Worm (Caenorhabditis elegans) whole organism, L1 larva: ENCODE measurements around the gene R10D12.6.

Source experiments
- C04F5.9 ChIP-seq: sonication (generic microtip); optimal IDR thresholded peaks from 2 replicates; lab custom pipeline; 2016; ENCODE audit warnings: missing genetic modification characterization, missing compliant biosample characterization
- C16A3.4 ChIP-seq: fragments of 150-350 bp; optimal IDR thresholded peaks from 2 replicates; lab custom pipeline; 2014; ENCODE audit warnings: missing biosample characterization, missing genetic modification characterization
- C34B4.2 ChIP-seq: sonication (generic microtip); optimal IDR thresholded peaks from 2 replicates; lab custom pipeline; 2017; ENCODE audit warnings: mild to moderate bottlenecking, missing genetic modification characterization, missing compliant biosample characterization
- F16B12.6 ChIP-seq: fragments of 150-350 bp; optimal IDR thresholded peaks from 2 replicates; lab custom pipeline; 2014; ENCODE audit warnings: missing biosample characterization, missing genetic modification characterization
- alr-1 ChIP-seq: fragments of 200-800 bp; sonication (Bioruptor generic); optimal IDR thresholded peaks from 2 replicates; lab custom pipeline; 2018; ENCODE audit warnings: borderline replicate concordance, mild to moderate bottlenecking, missing genetic modification characterization, missing compliant biosample characterization
- ama-1 ChIP-seq: fragments of 150-350 bp; optimal IDR thresholded peaks from 2 replicates; lab custom pipeline; 2014
- ceh-63 ChIP-seq: fragments of 200-800 bp; sonication (Bioruptor generic); optimal IDR thresholded peaks from 2 replicates; lab custom pipeline; 2018; ENCODE audit warnings: mild to moderate bottlenecking, missing genetic modification characterization, missing compliant biosample characterization
- ceh-8 ChIP-seq: fragments of 200-800 bp; sonication (Bioruptor generic); optimal IDR thresholded peaks from 2 replicates; lab custom pipeline; 2018; ENCODE audit warnings: mild to moderate bottlenecking, missing genetic modification characterization, moderate library complexity, missing compliant biosample characterization
- ceh-82 ChIP-seq, 3 experiments: fragments of 150-350 bp in 1 of 3; sonication (generic microtip) in 2 of 3; optimal IDR thresholded peaks; 2 replicates each; lab custom pipeline; 2014 to 2017; ENCODE audit warnings: missing biosample characterization in 3 of 3, missing genetic modification characterization in 3 of 3
- ceh-88 ChIP-seq: fragments of 200-800 bp; sonication (Bioruptor generic); IDR thresholded peaks from 2 replicates; pipeline ENCODE4 v1.3.6; 2022; ENCODE audit warnings: missing genetic modification characterization, missing compliant biosample characterization
- ceh-90 ChIP-seq: sonication (generic microtip); optimal IDR thresholded peaks from 2 replicates; lab custom pipeline; 2016; ENCODE audit warnings: missing genetic modification characterization, missing compliant biosample characterization
- dpl-1 ChIP-seq, 3 experiments: fragments of 150-350 bp in 2 of 3; sonication (generic microtip) in 1 of 3; optimal IDR thresholded peaks; 2 replicates each; lab custom pipeline; 2014 to 2017; ENCODE audit warnings: missing biosample characterization in 3 of 3, missing genetic modification characterization in 3 of 3, missing genetic modification reagents in 3 of 3
- dsc-1 ChIP-seq: sonication (generic microtip); optimal IDR thresholded peaks from 2 replicates; lab custom pipeline; 2016; ENCODE audit warnings: mild to moderate bottlenecking, missing genetic modification characterization, missing compliant biosample characterization
- efl-3 ChIP-seq: fragments of 200-800 bp; sonication (Bioruptor generic); optimal IDR thresholded peaks from 2 replicates; lab custom pipeline; 2018; ENCODE audit warnings: mild to moderate bottlenecking, missing genetic modification characterization, missing compliant biosample characterization
- egl-13 ChIP-seq: sonication (generic microtip); optimal IDR thresholded peaks from 2 replicates; lab custom pipeline; 2016; ENCODE audit warnings: missing genotype, missing genetic modification reagents, missing genetic modification characterization, missing compliant biosample characterization
- ets-5 ChIP-seq: fragments of 200-800 bp; sonication (Bioruptor generic); IDR thresholded peaks from 2 replicates; pipeline ENCODE4 v1.3.6; 2022; ENCODE audit warnings: missing genetic modification characterization, missing compliant biosample characterization
- fkh-4 ChIP-seq: sonication (generic microtip); optimal IDR thresholded peaks from 2 replicates; lab custom pipeline; 2016; ENCODE audit warnings: missing compliant biosample characterization, missing genetic modification characterization, borderline replicate concordance
- fos-1 ChIP-seq: fragments of 150-350 bp; optimal IDR thresholded peaks from 2 replicates; lab custom pipeline; 2014; ENCODE audit warnings: missing biosample characterization, missing genetic modification characterization
- grh-1 ChIP-seq: fragments of 200-800 bp; sonication (Bioruptor generic); IDR thresholded peaks from 2 replicates; pipeline ENCODE4 v1.3.6; 2022; ENCODE audit warnings: missing genetic modification reagents, missing genetic modification characterization, missing compliant biosample characterization
- hlh-17 ChIP-seq: fragments of 200-800 bp; sonication (Bioruptor generic); optimal IDR thresholded peaks from 2 replicates; lab custom pipeline; 2018; ENCODE audit warnings: missing genetic modification characterization, mild to moderate bottlenecking, missing compliant biosample characterization, moderate library complexity, borderline replicate concordance
- hlh-4 ChIP-seq: sonication (generic microtip); optimal IDR thresholded peaks from 2 replicates; lab custom pipeline; 2016; ENCODE audit warnings: mild to moderate bottlenecking, missing genetic modification characterization, missing compliant biosample characterization
- hpl-2 ChIP-seq: fragments of 150-350 bp; optimal IDR thresholded peaks from 2 replicates; lab custom pipeline; 2014; ENCODE audit warnings: missing biosample characterization, missing genetic modification reagents, missing genetic modification characterization
- isw-1 ChIP-seq: fragments of 200-800 bp; sonication (Bioruptor generic); IDR thresholded peaks from 2 replicates; pipeline ENCODE4 v1.3.6; 2022; ENCODE audit warnings: missing genetic modification characterization, missing compliant biosample characterization
- lin-14 ChIP-seq: fragments of 200-800 bp; sonication (Bioruptor generic); optimal IDR thresholded peaks from 2 replicates; lab custom pipeline; 2018; ENCODE audit warnings: mild to moderate bottlenecking, missing genetic modification characterization, moderate library complexity, missing compliant biosample characterization
- lin-15B ChIP-seq: fragments of 150-350 bp; sonication (generic microtip); optimal IDR thresholded peaks from 3 replicates; lab custom pipeline; 2014; ENCODE audit warnings: missing biosample characterization, missing genetic modification characterization
- lin-35 ChIP-seq, 2 experiments: fragments of 150-350 bp; optimal IDR thresholded peaks; 2 replicates each; lab custom pipeline; 2014; ENCODE audit warnings: missing biosample characterization in 2 of 2, missing genetic modification characterization in 2 of 2, missing genetic modification reagents in 2 of 2
- lin-39 ChIP-seq: fragments of 150-350 bp; optimal IDR thresholded peaks from 2 replicates; lab custom pipeline; 2014; ENCODE audit warnings: missing biosample characterization, missing genetic modification reagents, missing genetic modification characterization
- lsy-2 ChIP-seq, 2 experiments: fragments of 150-350 bp; optimal IDR thresholded peaks; 2 replicates each; lab custom pipeline; 2014; ENCODE audit warnings: missing biosample characterization in 2 of 2, missing genetic modification characterization in 2 of 2
- mdl-1 ChIP-seq, 2 experiments: fragments of 150-350 bp; optimal IDR thresholded peaks; 2 replicates each; lab custom pipeline; 2014 to 2017; ENCODE audit warnings: missing biosample characterization in 2 of 2, missing genetic modification characterization in 2 of 2, inconsistent platforms in 1 of 2
- mef-2 ChIP-seq: fragments of 150-350 bp; optimal IDR thresholded peaks from 2 replicates; lab custom pipeline; 2014; ENCODE audit warnings: missing biosample characterization, missing genetic modification characterization
- mep-1 ChIP-seq: fragments of 150-350 bp; optimal IDR thresholded peaks from 2 replicates; lab custom pipeline; 2014; ENCODE audit warnings: missing biosample characterization, missing genetic modification characterization
- nhr-12 ChIP-seq: sonication (generic microtip); optimal IDR thresholded peaks from 2 replicates; lab custom pipeline; 2017; ENCODE audit warnings: missing biosample characterization, missing genetic modification characterization
- nhr-20 ChIP-seq: sonication (generic microtip); optimal IDR thresholded peaks from 2 replicates; lab custom pipeline; 2016; ENCODE audit warnings: mild to moderate bottlenecking, missing genetic modification characterization, missing compliant biosample characterization
- nhr-237 ChIP-seq: fragments of 150-350 bp; optimal IDR thresholded peaks from 2 replicates; lab custom pipeline; 2014; ENCODE audit warnings: missing biosample characterization, missing genetic modification characterization
- nhr-28 ChIP-seq: fragments of 150-350 bp; optimal IDR thresholded peaks from 2 replicates; lab custom pipeline; 2014; ENCODE audit warnings: missing biosample characterization, missing genetic modification characterization
- nhr-47 ChIP-seq: sonication (generic microtip); optimal IDR thresholded peaks from 2 replicates; lab custom pipeline; 2016; ENCODE audit warnings: mild to moderate bottlenecking, missing genetic modification characterization, moderate library complexity, missing compliant biosample characterization
- nhr-76 ChIP-seq: sonication (generic microtip); optimal IDR thresholded peaks from 2 replicates; lab custom pipeline; 2017; ENCODE audit warnings: missing biosample characterization, missing genetic modification characterization
- nhr-77 ChIP-seq: fragments of 150-350 bp; optimal IDR thresholded peaks from 2 replicates; lab custom pipeline; 2014; ENCODE audit warnings: missing biosample characterization, missing genetic modification characterization
- nhr-84 ChIP-seq: sonication (generic microtip); optimal IDR thresholded peaks from 2 replicates; lab custom pipeline; 2017; ENCODE audit warnings: missing biosample characterization, missing genetic modification characterization
- nhr-85 ChIP-seq: sonication (generic microtip); peaks from one replicate; lab custom pipeline; 2016; ENCODE audit warnings: missing genetic modification characterization, inconsistent platforms, missing compliant biosample characterization
- nhr-90 ChIP-seq: sonication (generic microtip); optimal IDR thresholded peaks from 2 replicates; lab custom pipeline; 2016; ENCODE audit warnings: mild to moderate bottlenecking, missing genetic modification characterization, missing compliant biosample characterization; ENCODE audit not compliant: poor library complexity
- pag-3 ChIP-seq: sonication (generic microtip); optimal IDR thresholded peaks from 2 replicates; lab custom pipeline; 2017; ENCODE audit warnings: missing genetic modification characterization, mild to moderate bottlenecking, missing compliant biosample characterization, antibody characterized with exemption, borderline replicate concordance; ENCODE audit not compliant: insufficient read depth
- snpc-4 ChIP-seq: fragments of 150-350 bp; optimal IDR thresholded peaks from 2 replicates; lab custom pipeline; 2014; ENCODE audit warnings: missing biosample characterization, missing genetic modification characterization
- sup-37 ChIP-seq: fragments of 200-800 bp; sonication (Bioruptor generic); optimal IDR thresholded peaks from 2 replicates; lab custom pipeline; 2018; ENCODE audit warnings: mild to moderate bottlenecking, missing genetic modification characterization, missing compliant biosample characterization
- tlp-1 ChIP-seq: fragments of 150-350 bp; optimal IDR thresholded peaks from 2 replicates; lab custom pipeline; 2014; ENCODE audit warnings: missing biosample characterization, missing genetic modification characterization
- unc-130 ChIP-seq: fragments of 150-350 bp; optimal IDR thresholded peaks from 2 replicates; lab custom pipeline; 2017; ENCODE audit warnings: missing biosample characterization, missing genetic modification characterization, inconsistent platforms
- unc-86 ChIP-seq: sonication (generic microtip); optimal IDR thresholded peaks from 2 replicates; lab custom pipeline; 2016; ENCODE audit warnings: missing genetic modification characterization, missing compliant biosample characterization
- unc-98 ChIP-seq: fragments of 200-800 bp; sonication (Bioruptor generic); IDR thresholded peaks from 2 replicates; pipeline ENCODE4 v1.3.6; 2022; ENCODE audit warnings: missing genetic modification characterization, missing compliant biosample characterization
- vab-15 ChIP-seq: sonication (generic microtip); optimal IDR thresholded peaks from 2 replicates; lab custom pipeline; 2017; ENCODE audit warnings: missing genotype, mild to moderate bottlenecking, missing genetic modification characterization, missing compliant biosample characterization
- zag-1 ChIP-seq: fragments of 150-350 bp; optimal IDR thresholded peaks from 2 replicates; lab custom pipeline; 2014; ENCODE audit warnings: missing biosample characterization, missing genetic modification characterization
- zip-4 ChIP-seq: fragments of 200-800 bp; sonication (Bioruptor generic); optimal IDR thresholded peaks from 2 replicates; lab custom pipeline; 2018; ENCODE audit warnings: mild to moderate bottlenecking, missing genetic modification characterization, moderate library complexity, missing compliant biosample characterization
- ztf-11 ChIP-seq, 2 experiments: sonication (generic microtip); optimal IDR thresholded peaks; 2 replicates each; lab custom pipeline; 2016 to 2017; ENCODE audit warnings: missing genetic modification characterization in 2 of 2, missing biosample characterization in 1 of 2, missing compliant biosample characterization in 1 of 2
- ztf-4 ChIP-seq: fragments of 150-350 bp; optimal IDR thresholded peaks from 2 replicates; lab custom pipeline; 2014; ENCODE audit warnings: missing biosample characterization, missing genetic modification characterization

Gene R10D12.6

DNA sequence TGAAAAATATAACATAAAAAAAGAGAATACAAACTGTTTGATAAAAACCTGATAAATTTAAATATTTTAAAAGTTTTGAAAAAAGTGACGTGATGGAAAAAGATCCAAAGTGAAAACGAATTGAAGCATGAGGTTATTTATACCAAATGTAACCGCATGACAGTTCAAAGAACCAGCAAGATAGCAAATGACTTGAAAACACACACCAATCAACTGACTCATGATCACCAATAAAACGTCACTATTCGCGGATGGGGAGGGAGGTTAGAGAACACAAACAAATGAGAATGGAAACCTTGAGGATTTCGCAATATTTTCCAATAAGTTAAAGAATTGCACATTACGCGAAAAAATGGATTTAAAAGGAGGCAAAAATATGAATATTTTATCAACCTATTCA lies 39.7 kb upstream of the R10D12.6 start, which contains the start of gene C06B3.7 (continued):
- TF ChIP-seq C04F5.9 (tag; lab: Kevin White, UChicago): peak; percentile 55
- peak; percentile 34 for TF ChIP-seq lin-39
- TF ChIP-seq snpc-4 (tag; lab: Kevin White, UChicago): peak; percentile 44
- TF ChIP-seq nhr-237 (tag; lab: Kevin White, UChicago): peak; percentile 53
- no peak for TF ChIP-seq alr-1
- no peak for TF ChIP-seq zag-1
- no peak for TF ChIP-seq grh-1 (GFP tag; lab: Robert Waterston, UW)
- no peak for TF ChIP-seq ceh-63 (GFP tag; lab: Kevin White, UChicago)
- no peak for TF ChIP-seq pag-3 (tag; lab: Kevin White, UChicago)
- TF ChIP-seq nhr-85: peak; percentile 97
- TF ChIP-seq nhr-47 (tag; lab: Kevin White, UChicago): peak; percentile 83
- no peak for TF ChIP-seq lin-15B (tag; lab: Kevin White, UChicago)
- no peak for TF ChIP-seq F16B12.6 (tag; lab: Kevin White, UChicago)
- peak; percentile 94 for TF ChIP-seq nhr-20 (tag; lab: Kevin White, UChicago)
- TF ChIP-seq hlh-17 (GFP tag; lab: Kevin White, UChicago): no peak
- TF ChIP-seq mdl-1 (tag; optimal IDR thresholded peaks at IDR 0.05; lab: Kevin White, UChicago): peak in 1 of 2 experiments; percentile 94
- TF ChIP-seq hpl-2: no peak
- TF ChIP-seq ceh-82 (tag; optimal IDR thresholded peaks at IDR 0.05; lab: Kevin White, UChicago): peak in 2 of 3 experiments; percentile 40 to 52
- peak; percentile 81 for TF ChIP-seq ztf-4 (tag; lab: Kevin White, UChicago)
- TF ChIP-seq nhr-77 (tag; lab: Kevin White, UChicago): no peak
- TF ChIP-seq vab-15 (tag; lab: Kevin White, UChicago): peak; percentile 100
- no peak for TF ChIP-seq unc-98 (GFP tag; lab: Robert Waterston, UW)
- peak; percentile 74 to 85 for TF ChIP-seq lsy-2 (tag; optimal IDR thresholded peaks at IDR 0.05; lab: Kevin White, UChicago)
- peak; percentile 98 for TF ChIP-seq zip-4 (GFP tag; lab: Kevin White, UChicago)
- TF ChIP-seq C34B4.2: no peak
- TF ChIP-seq mep-1: peak; percentile 88
- TF ChIP-seq lin-14: peak; percentile 95
- TF ChIP-seq unc-86 (tag; lab: Kevin White, UChicago): no peak
- TF ChIP-seq sup-37 (GFP tag; lab: Kevin White, UChicago): no peak
- no peak for TF ChIP-seq ceh-8 (GFP tag; lab: Kevin White, UChicago)
- TF ChIP-seq ceh-88 (GFP tag; lab: Robert Waterston, UW): peak; percentile 33; the same call in 1 of the 2 replicates
- peak; percentile 62 for TF ChIP-seq fos-1
- TF ChIP-seq mef-2 (tag; lab: Kevin White, UChicago): peak; percentile 64
- TF ChIP-seq nhr-84 (tag; lab: Kevin White, UChicago): no peak
- no peak for TF ChIP-seq nhr-12 (tag; lab: Kevin White, UChicago)
- TF ChIP-seq lin-35 (GFP tag; optimal IDR thresholded peaks at IDR 0.05; lab: Kevin White, UChicago): peak; percentile 64 to 90
- no peak for TF ChIP-seq efl-3 (GFP tag; lab: Kevin White, UChicago)
- peak; percentile 66 for TF ChIP-seq ama-1
- TF ChIP-seq ztf-11 (tag; optimal IDR thresholded peaks at IDR 0.05; lab: Kevin White, UChicago): no peak
- TF ChIP-seq fkh-4 (tag; lab: Kevin White, UChicago): no peak
- TF ChIP-seq nhr-76 (tag; lab: Kevin White, UChicago): no peak
- peak; percentile 96 for TF ChIP-seq unc-130 (tag; lab: Kevin White, UChicago)
- TF ChIP-seq ets-5 (GFP tag; lab: Robert Waterston, UW): no peak
- peak; percentile 26 for TF ChIP-seq ceh-90 (tag; lab: Kevin White, UChicago)
- no peak for TF ChIP-seq tlp-1 (tag; lab: Kevin White, UChicago)
- peak; percentile 83 for TF ChIP-seq nhr-90 (tag; lab: Kevin White, UChicago)
- peak; percentile 90 for TF ChIP-seq C16A3.4
- TF ChIP-seq dsc-1 (tag; lab: Kevin White, UChicago): peak; percentile 84
- peak; percentile 16; the same call in 1 of the 2 replicates for TF ChIP-seq isw-1 (GFP tag; lab: Robert Waterston, UW)
- no peak for TF ChIP-seq nhr-28 (tag; lab: Kevin White, UChicago)
- TF ChIP-seq egl-13 (tag; lab: Kevin White, UChicago): no peak
- TF ChIP-seq dpl-1 (GFP tag; optimal IDR thresholded peaks at IDR 0.05; lab: Kevin White, UChicago): peak; percentile 45 to 54 (median 52)
- no peak for TF ChIP-seq hlh-4 (tag; lab: Kevin White, UChicago)
